Comparison of ENCODE assay signal across 3 fruit fly cellular contexts in genomic region chr3L:5899305-5899704, dm6.
TF ChIP-seq lines count a peak whose summit lies in the region.

Gene CG32409 (plus strand): TSS chr3L:5899528.

- TF ChIP-seq CTCF in whole organism, embryonic (GFP tag; optimal IDR thresholded peaks at IDR 0.05; lab: Kevin White, UChicago) = peak; percentile 6

TF ChIP-seq in whole organism, adult, 20 proteins besides CTCF, POLR2A, EP300 and RAD21:
- TF ChIP-seq CG5204 (GFP tag; optimal IDR thresholded peaks at IDR 0.05; lab: Kevin White, UChicago) (no peak), cic (GFP tag; optimal IDR thresholded peaks at IDR 0.05; lab: Kevin White, UChicago) (no peak), CG14711 (tag; optimal IDR thresholded peaks at IDR 0.05; lab: Kevin White, UChicago) (no peak), Mnt (GFP tag; optimal IDR thresholded peaks at IDR 0.05; lab: Kevin White, UChicago) (peak; percentile 98)

TF ChIP-seq in whole organism, embryonic, 481 proteins besides CTCF, POLR2A, EP300 and RAD21 (continues in another document):
- peak; percentile 45 for TF ChIP-seq gro (GFP tag; optimal IDR thresholded peaks at IDR 0.05; lab: Kevin White, UChicago)
- peak; percentile 37; the same call in 1 of the 2 replicates for TF ChIP-seq Bgb (GFP tag; IDR thresholded peaks at IDR 0.05; lab: Robert Waterston, UW; ENCODE audit: partially characterized antibody)
- no peak for TF ChIP-seq wor (GFP tag; IDR thresholded peaks at IDR 0.05; lab: Robert Waterston, UW)
- TF ChIP-seq H15 (GFP tag; IDR thresholded peaks at IDR 0.05; lab: Robert Waterston, UW) = no peak
- no peak for TF ChIP-seq Fer2 (tag; optimal IDR thresholded peaks at IDR 0.05; lab: Kevin White, UChicago)
- TF ChIP-seq Sox102F (GFP tag; optimal IDR thresholded peaks at IDR 0.05; lab: Kevin White, UChicago) = no peak
- peak; percentile 38; the same call in 1 of the 2 replicates for TF ChIP-seq CG13287 (GFP tag; IDR thresholded peaks at IDR 0.05; lab: Robert Waterston, UW; ENCODE audit: partially characterized antibody)
- TF ChIP-seq Dfd (GFP tag; optimal IDR thresholded peaks at IDR 0.05; lab: Kevin White, UChicago) = no peak
- no peak for TF ChIP-seq insv (GFP tag; optimal IDR thresholded peaks at IDR 0.05; lab: Kevin White, UChicago)
- TF ChIP-seq Ets65A (GFP tag; lab: Kevin White, UChicago) = no peak
- TF ChIP-seq CG6272 (GFP tag; IDR thresholded peaks at IDR 0.05; lab: Robert Waterston, UW) = no peak
- no peak for TF ChIP-seq CG31365 (tag; optimal IDR thresholded peaks at IDR 0.05; lab: Kevin White, UChicago)
- no peak for TF ChIP-seq grau (tag; optimal IDR thresholded peaks at IDR 0.05; lab: Kevin White, UChicago)
- TF ChIP-seq CG7786 (GFP tag; optimal IDR thresholded peaks at IDR 0.05; lab: Kevin White, UChicago) = no peak
- TF ChIP-seq Opbp (GFP tag; IDR thresholded peaks at IDR 0.05; lab: Robert Waterston, UW; ENCODE audit: partially characterized antibody) = peak; percentile 48; the same call in 1 of the 3 replicates
- TF ChIP-seq CG2712 (tag; optimal IDR thresholded peaks at IDR 0.05; lab: Kevin White, UChicago) = peak; percentile 47
- no peak for TF ChIP-seq CG2678 (tag; optimal IDR thresholded peaks at IDR 0.05; lab: Kevin White, UChicago)
- TF ChIP-seq Usf (GFP tag; optimal IDR thresholded peaks at IDR 0.05; lab: Kevin White, UChicago) = no peak
- TF ChIP-seq Stat92E (GFP tag; optimal IDR thresholded peaks at IDR 0.05; lab: Kevin White, UChicago) = peak in 1 of 3 experiments; percentile 62
- no peak for TF ChIP-seq tio (GFP tag; optimal IDR thresholded peaks at IDR 0.05; lab: Kevin White, UChicago)
- TF ChIP-seq Mad (GFP tag; optimal IDR thresholded peaks at IDR 0.05; lab: Kevin White, UChicago) = peak; percentile 25
- no peak for TF ChIP-seq org-1 (GFP tag; optimal IDR thresholded peaks at IDR 0.05; lab: Kevin White, UChicago)
- no peak for TF ChIP-seq HLH54F (GFP tag; optimal IDR thresholded peaks at IDR 0.05; lab: Kevin White, UChicago)
- TF ChIP-seq knrl (GFP tag; IDR thresholded peaks at IDR 0.05; lab: Robert Waterston, UW; ENCODE audit: partially characterized antibody) = 0 out of 3 replicates have a peak, but pooled peaks have one; percentile 15
- TF ChIP-seq cas (GFP tag; IDR thresholded peaks at IDR 0.05; lab: Robert Waterston, UW) = no peak
- no peak for TF ChIP-seq CG3407 (GFP tag; optimal IDR thresholded peaks at IDR 0.05; lab: Kevin White, UChicago)
- no peak for TF ChIP-seq CG5953 (GFP tag; IDR thresholded peaks at IDR 0.05; lab: Robert Waterston, UW)
- TF ChIP-seq peb (GFP tag; IDR thresholded peaks at IDR 0.05; lab: Robert Waterston, UW) = no peak
- no peak for TF ChIP-seq sens-2 (GFP tag; IDR thresholded peaks at IDR 0.05; lab: Robert Waterston, UW)
- TF ChIP-seq tx (GFP tag; optimal IDR thresholded peaks at IDR 0.05; lab: Kevin White, UChicago) = no peak
- peak; percentile 27 for TF ChIP-seq CG17829 (tag; optimal IDR thresholded peaks at IDR 0.05; lab: Kevin White, UChicago)
- TF ChIP-seq CG7372 (GFP tag; IDR thresholded peaks at IDR 0.05; lab: Robert Waterston, UW) = no peak
- TF ChIP-seq NC2α (GFP tag; optimal IDR thresholded peaks at IDR 0.05; lab: Kevin White, UChicago) = no peak
- TF ChIP-seq HmgZ (tag; optimal IDR thresholded peaks at IDR 0.05; lab: Kevin White, UChicago) = peak; percentile 55
- no peak for TF ChIP-seq sob (GFP tag; IDR thresholded peaks at IDR 0.05; lab: Robert Waterston, UW)
- 0 out of 3 replicates have a peak, but pooled peaks have one; percentile 9 for TF ChIP-seq row (GFP tag; IDR thresholded peaks at IDR 0.05; lab: Robert Waterston, UW)
- TF ChIP-seq Optix (GFP tag; IDR thresholded peaks at IDR 0.05; lab: Robert Waterston, UW) = no peak
- TF ChIP-seq CG10654 (GFP tag; optimal IDR thresholded peaks at IDR 0.05; lab: Kevin White, UChicago) = no peak
- TF ChIP-seq CG2199 (GFP tag; IDR thresholded peaks at IDR 0.05; lab: Robert Waterston, UW) = no peak
- peak; percentile 80 for TF ChIP-seq CG9797 (GFP tag; optimal IDR thresholded peaks at IDR 0.05; lab: Kevin White, UChicago)
- TF ChIP-seq Fer1 (GFP tag; optimal IDR thresholded peaks at IDR 0.05; lab: Kevin White, UChicago) = no peak
- TF ChIP-seq CG32532 (GFP tag; IDR thresholded peaks at IDR 0.05; lab: Robert Waterston, UW) = no peak
- TF ChIP-seq CG32772 (GFP tag; IDR thresholded peaks at IDR 0.05; lab: Robert Waterston, UW) = no peak
- TF ChIP-seq CG16815 (GFP tag; optimal IDR thresholded peaks at IDR 0.05; lab: Kevin White, UChicago) = no peak

TF ChIP-seq in whole organism, wandering third instar larva, 38 proteins besides CTCF, POLR2A, EP300 and RAD21:
- no peak for TF ChIP-seq rgr (GFP tag; optimal IDR thresholded peaks at IDR 0.05; lab: Kevin White, UChicago)
- no peak for TF ChIP-seq br (GFP tag; optimal IDR thresholded peaks at IDR 0.05; lab: Kevin White, UChicago)
- peak; percentile 64 for TF ChIP-seq Myc (optimal IDR thresholded peaks at IDR 0.05; lab: Kevin White, UChicago)
- TF ChIP-seq sv (GFP tag; optimal IDR thresholded peaks at IDR 0.05; lab: Kevin White, UChicago) = no peak
TF ChIP-seq in whole organism, wandering third instar larva: peak in this region for 1.
